Worm (Caenorhabditis elegans) whole organism, L1 larva: Measurements from ENCODE around the gene usp-46.

ENCODE experiments used
- C16A3.4 ChIP-seq: fragments of 150-350 bp; optimal IDR thresholded peaks from 2 replicates; lab custom pipeline; 2014; ENCODE audit warnings: missing biosample characterization, missing genetic modification characterization
- ama-1 ChIP-seq: fragments of 150-350 bp; optimal IDR thresholded peaks from 2 replicates; lab custom pipeline; 2014
- ceh-8 ChIP-seq: fragments of 200-800 bp; sonication (Bioruptor generic); optimal IDR thresholded peaks from 2 replicates; lab custom pipeline; 2018; ENCODE audit warnings: mild to moderate bottlenecking, missing genetic modification characterization, moderate library complexity, missing compliant biosample characterization
- elt-3 ChIP-seq, 6 experiments: fragments of 150-350 bp in 1 of 6; sonication (generic microtip); optimal IDR thresholded peaks; 2 replicates each; lab custom pipeline; 2017 to 2018; ENCODE audit warnings: missing biosample characterization in 6 of 6, missing genetic modification characterization in 6 of 6, inconsistent platforms in 1 of 6
- lsy-2 ChIP-seq, 2 experiments: fragments of 150-350 bp; optimal IDR thresholded peaks; 2 replicates each; lab custom pipeline; 2014; ENCODE audit warnings: missing biosample characterization in 2 of 2, missing genetic modification characterization in 2 of 2
- mdl-1 ChIP-seq, 2 experiments: fragments of 150-350 bp; optimal IDR thresholded peaks; 2 replicates each; lab custom pipeline; 2014 to 2017; ENCODE audit warnings: missing biosample characterization in 2 of 2, missing genetic modification characterization in 2 of 2, inconsistent platforms in 1 of 2
- unc-130 ChIP-seq: fragments of 150-350 bp; optimal IDR thresholded peaks from 2 replicates; lab custom pipeline; 2017; ENCODE audit warnings: missing biosample characterization, missing genetic modification characterization, inconsistent platforms

Gene usp-46

ce11 chrIII:9827163-9827951 is 50.9 kb downstream of the usp-46 start, which contains the start of the genes ZK632.10 and ZK632.11 (continued):
- TF ChIP-seq C16A3.4 (tag; lab: Kevin White, UChicago) (peak; percentile 55), ama-1 (lab: Kevin White, UChicago) (no peak), ceh-8 (GFP tag; lab: Kevin White, UChicago) (no peak), mdl-1 (tag; optimal IDR thresholded peaks at IDR 0.05; lab: Kevin White, UChicago) (peak in 1 of 2 experiments; percentile 47), unc-130 (tag; lab: Kevin White, UChicago) (peak; percentile 42), elt-3 (tag; optimal IDR thresholded peaks at IDR 0.05; lab: Kevin White, UChicago) (peak in 1 of 6 experiments; percentile 29), lsy-2 (tag; optimal IDR thresholded peaks at IDR 0.05; lab: Kevin White, UChicago) (peak; percentile 97 to 99)
- TF ChIP-seq, all 84 proteins: peak for 28
